Fruit fly (Drosophila melanogaster) whole organism, adult: ENCODE data around the gene Spg7.

ENCODE experiments used
- CG12768 ChIP-seq: fragments of 200-800 bp; sonication (Bioruptor generic); optimal IDR thresholded peaks from 2 replicates; lab custom pipeline; 2017; ENCODE audit warnings: missing biosample characterization, missing genetic modification characterization, mild to moderate bottlenecking, moderate library complexity, missing genetic modification reagents
- Mnt ChIP-seq: fragments of 200-800 bp; sonication (Bioruptor generic); optimal IDR thresholded peaks from 2 replicates; lab custom pipeline; 2016; ENCODE audit warnings: missing biosample characterization, mild to moderate bottlenecking, missing genetic modification characterization
- cic ChIP-seq: fragments of 200-800 bp; sonication (Bioruptor generic); optimal IDR thresholded peaks from 2 replicates; lab custom pipeline; 2017; ENCODE audit warnings: missing biosample characterization, mild to moderate bottlenecking, missing genetic modification characterization, moderate library complexity

- TF ChIP-seq Mnt (GFP tag; lab: Kevin White, UChicago) (no peak), CG12768 (GFP tag; lab: Kevin White, UChicago) (no peak), cic (GFP tag; lab: Kevin White, UChicago) (no peak)
Observed at dm6 chrX:2645593-2645992, 52.4 kb downstream of the Spg7 start.
